Worm (Caenorhabditis elegans) whole organism, L3 larva: ENCODE results near the gene str-177.

Experiments
- R02D3.7 ChIP-seq: fragments of 150-350 bp; optimal IDR thresholded peaks from 2 replicates; lab custom pipeline; 2014; ENCODE audit warnings: missing biosample characterization, missing genetic modification characterization
- ZK546.5 ChIP-seq: sonication (generic microtip); optimal IDR thresholded peaks from 2 replicates; lab custom pipeline; 2017; ENCODE audit warnings: missing biosample characterization, missing genetic modification characterization
- aly-2 ChIP-seq: fragments of 150-350 bp; optimal IDR thresholded peaks from 2 replicates; lab custom pipeline; 2014; ENCODE audit warnings: missing biosample characterization, missing genetic modification characterization
- ama-1 ChIP-seq: fragments of 150-350 bp; optimal IDR thresholded peaks from 2 replicates; lab custom pipeline; 2018
- ceh-16 ChIP-seq: sonication (generic microtip); optimal IDR thresholded peaks from 2 replicates; lab custom pipeline; 2017; ENCODE audit warnings: missing biosample characterization, missing genetic modification characterization
- ceh-28 ChIP-seq: fragments of 150-350 bp; optimal IDR thresholded peaks from 2 replicates; lab custom pipeline; 2014; ENCODE audit warnings: missing biosample characterization, missing genetic modification reagents, missing genetic modification characterization
- ceh-9 ChIP-seq: sonication (generic microtip); optimal IDR thresholded peaks from 2 replicates; lab custom pipeline; 2018; ENCODE audit warnings: missing biosample characterization, missing genetic modification characterization
- egl-27 ChIP-seq: sonication (generic microtip); optimal IDR thresholded peaks from 4 replicates; lab custom pipeline; 2017; ENCODE audit warnings: missing biosample characterization, missing genetic modification reagents, missing genetic modification characterization
- egl-5 ChIP-seq: fragments of 150-350 bp; optimal IDR thresholded peaks from 2 replicates; lab custom pipeline; 2017; ENCODE audit warnings: missing biosample characterization, missing genetic modification reagents, missing genetic modification characterization, inconsistent platforms
- elt-1 ChIP-seq: fragments of 150-350 bp; optimal IDR thresholded peaks from 2 replicates; lab custom pipeline; 2014; ENCODE audit warnings: missing biosample characterization, missing genetic modification characterization
- elt-2 ChIP-seq: sonication (generic microtip); optimal IDR thresholded peaks from 2 replicates; lab custom pipeline; 2016; ENCODE audit warnings: missing genetic modification reagents, mild to moderate bottlenecking, missing genetic modification characterization, missing compliant biosample characterization
- elt-3 ChIP-seq, 3 experiments: fragments of 150-350 bp in 1 of 3; sonication (generic microtip) in 2 of 3; optimal IDR thresholded peaks; 2 replicates in 2 of 3; 4 replicates in 1 of 3; lab custom pipeline; 2014 to 2017; ENCODE audit warnings: missing biosample characterization in 3 of 3, missing genetic modification characterization in 3 of 3
- eor-1 ChIP-seq, 2 experiments: fragments of 150-350 bp; optimal IDR thresholded peaks; 2 replicates each; lab custom pipeline; 2014 to 2018; ENCODE audit warnings: missing biosample characterization in 2 of 2, missing genetic modification characterization in 2 of 2
- fkh-10 ChIP-seq: sonication (generic microtip); optimal IDR thresholded peaks from 2 replicates; lab custom pipeline; 2017; ENCODE audit warnings: missing biosample characterization, missing genetic modification reagents, missing genetic modification characterization
- fos-1 ChIP-seq: fragments of 150-350 bp; optimal IDR thresholded peaks from 2 replicates; lab custom pipeline; 2014; ENCODE audit warnings: missing biosample characterization, missing genetic modification characterization
- hmg-11 ChIP-seq: sonication (generic microtip); optimal IDR thresholded peaks from 2 replicates; lab custom pipeline; 2016; ENCODE audit warnings: missing genetic modification characterization, missing compliant biosample characterization
- jun-1 ChIP-seq: fragments of 150-350 bp; optimal IDR thresholded peaks from 2 replicates; lab custom pipeline; 2014; ENCODE audit warnings: missing biosample characterization, missing genetic modification reagents, missing genetic modification characterization
- lin-15B ChIP-seq: fragments of 150-350 bp; optimal IDR thresholded peaks from 2 replicates; lab custom pipeline; 2014; ENCODE audit warnings: missing biosample characterization, missing genetic modification characterization
- lin-39 ChIP-seq: fragments of 150-350 bp; optimal IDR thresholded peaks from 2 replicates; lab custom pipeline; 2018; ENCODE audit warnings: missing biosample characterization, missing genetic modification reagents, missing genetic modification characterization
- lsy-12 ChIP-seq: sonication (generic microtip); optimal IDR thresholded peaks from 2 replicates; lab custom pipeline; 2016; ENCODE audit warnings: mild to moderate bottlenecking, missing genetic modification characterization, missing compliant biosample characterization
- mdl-1 ChIP-seq: fragments of 150-350 bp; optimal IDR thresholded peaks from 2 replicates; lab custom pipeline; 2014; ENCODE audit warnings: missing biosample characterization, missing genetic modification characterization
- nfya-1 ChIP-seq: sonication (generic microtip); optimal IDR thresholded peaks from 2 replicates; lab custom pipeline; 2017; ENCODE audit warnings: missing genetic modification characterization, mild to moderate bottlenecking, missing compliant biosample characterization, antibody characterized with exemption, moderate library complexity; ENCODE audit not compliant: insufficient read depth
- nhr-11 ChIP-seq: fragments of 150-350 bp; optimal IDR thresholded peaks from 2 replicates; lab custom pipeline; 2014; ENCODE audit warnings: missing biosample characterization, missing genetic modification characterization
- nhr-12 ChIP-seq: fragments of 150-350 bp; optimal IDR thresholded peaks from 2 replicates; lab custom pipeline; 2014; ENCODE audit warnings: missing biosample characterization, missing genetic modification characterization
- nhr-23 ChIP-seq: fragments of 150-350 bp; optimal IDR thresholded peaks from 2 replicates; lab custom pipeline; 2014; ENCODE audit warnings: missing biosample characterization, missing genetic modification reagents, missing genetic modification characterization
- nhr-237 ChIP-seq: fragments of 150-350 bp; optimal IDR thresholded peaks from 2 replicates; lab custom pipeline; 2014; ENCODE audit warnings: missing biosample characterization, missing genetic modification characterization
- nhr-25 ChIP-seq: sonication (generic microtip); optimal IDR thresholded peaks from 2 replicates; lab custom pipeline; 2017; ENCODE audit warnings: missing biosample characterization, missing genetic modification characterization
- nhr-43 ChIP-seq: sonication (generic microtip); optimal IDR thresholded peaks from 2 replicates; lab custom pipeline; 2016; ENCODE audit warnings: mild to moderate bottlenecking, missing genetic modification characterization, missing compliant biosample characterization; ENCODE audit not compliant: poor library complexity, severe bottlenecking
- nhr-76 ChIP-seq: fragments of 150-350 bp; sonication (generic microtip); optimal IDR thresholded peaks from 5 replicates; lab custom pipeline; 2014; ENCODE audit warnings: missing biosample characterization, missing genetic modification characterization
- nhr-77 ChIP-seq: fragments of 150-350 bp; optimal IDR thresholded peaks from 2 replicates; lab custom pipeline; 2014; ENCODE audit warnings: missing biosample characterization, missing genetic modification characterization
- pha-4 ChIP-seq: fragments of 150-350 bp; optimal IDR thresholded peaks from 2 replicates; lab custom pipeline; 2014; ENCODE audit warnings: missing biosample characterization, missing genetic modification reagents, missing genetic modification characterization
- pqm-1 ChIP-seq: fragments of 150-350 bp; optimal IDR thresholded peaks from 2 replicates; lab custom pipeline; 2017; ENCODE audit warnings: missing biosample characterization, missing genetic modification characterization, inconsistent platforms
- skn-1 ChIP-seq: fragments of 150-350 bp; optimal IDR thresholded peaks from 2 replicates; lab custom pipeline; 2014; ENCODE audit warnings: missing biosample characterization, missing genetic modification characterization
- tbx-2 ChIP-seq: sonication (generic microtip); optimal IDR thresholded peaks from 2 replicates; lab custom pipeline; 2016; ENCODE audit warnings: mild to moderate bottlenecking, missing genetic modification characterization, missing compliant biosample characterization
- unc-62 ChIP-seq: fragments of 150-350 bp; sonication (generic microtip); optimal IDR thresholded peaks from 4 replicates; lab custom pipeline; 2014; ENCODE audit warnings: missing biosample characterization, missing genetic modification reagents, missing genetic modification characterization
- zag-1 ChIP-seq: fragments of 150-350 bp; optimal IDR thresholded peaks from 2 replicates; lab custom pipeline; 2014; ENCODE audit warnings: missing biosample characterization, missing genetic modification characterization
- ztf-4 ChIP-seq: fragments of 150-350 bp; optimal IDR thresholded peaks from 2 replicates; lab custom pipeline; 2014; ENCODE audit warnings: missing biosample characterization, missing genetic modification characterization

str-177 gene

ce11 chrV:9198887-9199286 lies at the start of gene str-177:
str-177 (minus strand) TSS chrV:9198987.
- TF ChIP-seq lin-39 (tag; lab: Kevin White, UChicago) = no peak
- no peak for TF ChIP-seq ZK546.5 (tag; lab: Kevin White, UChicago)
- no peak for TF ChIP-seq elt-1 (tag; lab: Kevin White, UChicago)
- TF ChIP-seq eor-1 (tag; optimal IDR thresholded peaks at IDR 0.05; lab: Kevin White, UChicago) = no peak
- TF ChIP-seq unc-62 (GFP tag; lab: Kevin White, UChicago) = no peak
- TF ChIP-seq tbx-2 (tag; lab: Kevin White, UChicago) = no peak
- TF ChIP-seq nhr-76 (tag; lab: Kevin White, UChicago) = no peak
- no peak for TF ChIP-seq lsy-12
- TF ChIP-seq nhr-237 (tag; lab: Kevin White, UChicago) = no peak

ce11 chrV:9247416-9247815 lies 48.6 kb upstream of the str-177 start:
- TF ChIP-seq hmg-11 (tag; lab: Kevin White, UChicago) (peak; percentile 37), eor-1 (tag; optimal IDR thresholded peaks at IDR 0.05; lab: Kevin White, UChicago) (no peak), fos-1 (tag; lab: Kevin White, UChicago) (no peak), zag-1 (no peak), lin-39 (tag; lab: Kevin White, UChicago) (peak; percentile 56), nfya-1 (peak; percentile 43), nhr-237 (tag; lab: Kevin White, UChicago) (no peak), R02D3.7 (no peak), ztf-4 (no peak)

- TF ChIP-seq mdl-1 (tag; lab: Kevin White, UChicago) (no peak), zag-1 (no peak), ceh-28 (tag; lab: Kevin White, UChicago) (no peak), pha-4 (tag; lab: Kevin White, UChicago) (no peak), egl-27 (tag; lab: Kevin White, UChicago) (no peak), jun-1 (no peak), nhr-237 (tag; lab: Kevin White, UChicago) (no peak), eor-1 (tag; optimal IDR thresholded peaks at IDR 0.05; lab: Kevin White, UChicago) (no peak), ceh-16 (tag; lab: Kevin White, UChicago) (no peak), ztf-4 (no peak), skn-1 (no peak), nhr-43 (tag; lab: Kevin White, UChicago) (no peak), nfya-1 (no peak), aly-2 (no peak)
Observed at ce11 chrV:9246260-9246659, 47.5 kb upstream of the str-177 start, which contains the start of gene aat-2. aat-2 (minus strand) TSS chrV:9246360.

- no peak for TF ChIP-seq nhr-77 (tag; lab: Kevin White, UChicago)
- peak; percentile 79 for TF ChIP-seq nfya-1
- TF ChIP-seq pqm-1 (tag; lab: Kevin White, UChicago) = peak; percentile 28
- peak; percentile 70 for TF ChIP-seq pha-4 (tag; lab: Kevin White, UChicago)
- peak; percentile 51 for TF ChIP-seq nhr-43 (tag; lab: Kevin White, UChicago)
- TF ChIP-seq nhr-25 (tag; lab: Kevin White, UChicago) = peak; percentile 65
- no peak for TF ChIP-seq nhr-12
- peak; percentile 85 for TF ChIP-seq fkh-10
- peak; percentile 55 for TF ChIP-seq ceh-28 (tag; lab: Kevin White, UChicago)
- no peak for TF ChIP-seq ceh-16 (tag; lab: Kevin White, UChicago)
- no peak for TF ChIP-seq eor-1 (tag; optimal IDR thresholded peaks at IDR 0.05; lab: Kevin White, UChicago)
- TF ChIP-seq egl-5 (tag; lab: Kevin White, UChicago) = peak; percentile 76
- peak; percentile 73 for TF ChIP-seq lin-15B (tag; lab: Kevin White, UChicago)
- TF ChIP-seq lsy-12 = peak; percentile 28
- no peak for TF ChIP-seq ama-1 (lab: Kevin White, UChicago)
- peak; percentile 14 for TF ChIP-seq lin-39 (tag; lab: Kevin White, UChicago)
- TF ChIP-seq elt-3 (tag; optimal IDR thresholded peaks at IDR 0.05; lab: Kevin White, UChicago) = no peak
- TF ChIP-seq nhr-11 = no peak
- TF ChIP-seq nhr-23 (tag; lab: Kevin White, UChicago) = peak; percentile 88
- peak; percentile 60 for TF ChIP-seq hmg-11 (tag; lab: Kevin White, UChicago)
- TF ChIP-seq elt-2 (tag; lab: Kevin White, UChicago) = peak; percentile 78
- peak; percentile 11 for TF ChIP-seq R02D3.7
- TF ChIP-seq tbx-2 (tag; lab: Kevin White, UChicago) = peak; percentile 59
- no peak for TF ChIP-seq egl-27 (tag; lab: Kevin White, UChicago)
- TF ChIP-seq ceh-9 (tag; lab: Kevin White, UChicago) = no peak
Observed at ce11 chrV:9243171-9243996, 44.6 kb upstream of the str-177 start, which contains the start of gene glo-4. glo-4 (minus strand) TSS chrV:9243221.
